Fruit fly (Drosophila melanogaster): ENCODE measurements around the gene CG33080.

CG33080 gene

DNA sequence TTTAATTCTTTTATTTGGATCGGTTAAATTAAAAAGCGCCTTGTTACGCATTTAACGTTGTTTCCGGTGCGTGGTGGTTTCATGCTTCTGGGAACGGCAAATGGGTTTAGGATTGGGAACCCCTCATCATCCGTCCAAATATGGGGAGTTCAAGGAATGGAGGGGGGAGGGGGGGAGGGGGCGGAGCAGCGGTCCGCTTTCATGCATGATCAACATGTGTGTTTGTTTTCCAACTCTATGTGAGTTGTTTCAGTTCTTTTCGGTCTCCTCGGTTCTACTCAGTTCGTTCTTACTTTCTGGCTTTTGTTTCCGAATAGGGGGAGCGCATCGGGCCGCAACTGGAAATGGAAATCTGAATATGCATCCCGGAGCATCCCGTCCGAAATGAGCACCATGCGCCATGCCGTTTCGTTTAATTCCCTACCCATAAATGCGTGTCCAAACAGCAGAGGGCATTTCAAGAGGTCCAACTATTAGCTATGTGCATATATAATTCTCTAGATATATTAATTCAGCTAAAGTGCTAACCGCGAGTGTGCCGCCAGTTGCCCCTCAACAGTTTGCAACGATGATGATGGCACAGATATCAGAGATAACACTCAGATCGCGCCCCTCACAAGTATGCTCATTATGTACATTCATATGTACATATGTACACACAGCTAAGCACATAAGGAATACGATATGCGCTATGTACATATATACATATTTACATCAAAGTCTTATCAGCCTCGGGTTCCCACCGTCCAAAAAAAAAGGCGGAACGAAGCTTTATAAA lies 40.0 kb downstream of the CG33080 start (continued):
- TF ChIP-seq CG1529 (GFP tag; optimal IDR thresholded peaks at IDR 0.05), result peak; percentile 95
- TF ChIP-seq CG17829 (tag; optimal IDR thresholded peaks at IDR 0.05), result peak; percentile 74
- peak; percentile 61 for TF ChIP-seq CG32772 (GFP tag; IDR thresholded peaks at IDR 0.05)
- no peak; the same call in 1 of the 2 replicates for TF ChIP-seq Drgx (GFP tag; IDR thresholded peaks at IDR 0.05)
- TF ChIP-seq CG7928 (GFP tag; optimal IDR thresholded peaks at IDR 0.05), result peak; percentile 62
- TF ChIP-seq CG4617 (GFP tag; optimal IDR thresholded peaks at IDR 0.05; ENCODE audit: borderline replicate concordance), result peak; percentile 59
- TF ChIP-seq CG13894 (tag; optimal IDR thresholded peaks at IDR 0.05), result peak; percentile 91
- peak; percentile 39 for TF ChIP-seq nom (GFP tag; optimal IDR thresholded peaks at IDR 0.05)
- TF ChIP-seq CG10462 (GFP tag; optimal IDR thresholded peaks at IDR 0.05), result peak; percentile 88
- TF ChIP-seq CG9932 (GFP tag; IDR thresholded peaks at IDR 0.05), result no peak
- TF ChIP-seq usp (GFP tag; optimal IDR thresholded peaks at IDR 0.05), result no peak
- peak; percentile 84 for TF ChIP-seq ewg (GFP tag; optimal IDR thresholded peaks at IDR 0.05)
- TF ChIP-seq lbe (GFP tag; optimal IDR thresholded peaks at IDR 0.05), result peak; percentile 57
- TF ChIP-seq cg (GFP tag; optimal IDR thresholded peaks at IDR 0.05), result no peak
- peak; percentile 83 for TF ChIP-seq her (GFP tag; optimal IDR thresholded peaks at IDR 0.05)
- no peak for TF ChIP-seq cad (GFP tag; optimal IDR thresholded peaks at IDR 0.05)
- TF ChIP-seq CG3065 (GFP tag; optimal IDR thresholded peaks at IDR 0.05), result peak; percentile 65
- peak; percentile 71 for TF ChIP-seq chn (GFP tag; optimal IDR thresholded peaks at IDR 0.05)
- TF ChIP-seq CkIIα-i1 (GFP tag; IDR thresholded peaks at IDR 0.05), result peak; percentile 59; the same call in 1 of the 2 replicates
- no peak for TF ChIP-seq CG34224 (GFP tag; IDR thresholded peaks at IDR 0.05; ENCODE audit: partially characterized antibody)
- peak; percentile 97 for TF ChIP-seq Xrp1 (GFP tag; IDR thresholded peaks at IDR 0.05)
- TF ChIP-seq CG6813 (GFP tag; optimal IDR thresholded peaks at IDR 0.05), result peak; percentile 99
- peak; percentile 66 for TF ChIP-seq Hr3 (GFP tag; optimal IDR thresholded peaks at IDR 0.05)
- TF ChIP-seq CG8924 (tag; optimal IDR thresholded peaks at IDR 0.05), result peak; percentile 84
- TF ChIP-seq Side (GFP tag; optimal IDR thresholded peaks at IDR 0.05), result peak; percentile 87
- TF ChIP-seq lab (GFP tag; optimal IDR thresholded peaks at IDR 0.05), result peak; percentile 98
- TF ChIP-seq maf-S (GFP tag; optimal IDR thresholded peaks at IDR 0.05), result peak; percentile 90
- peak; percentile 91 for TF ChIP-seq CG3281 (GFP tag; optimal IDR thresholded peaks at IDR 0.05)
- TF ChIP-seq lola (GFP tag; optimal IDR thresholded peaks at IDR 0.05), result peak in 1 of 3 experiments; percentile 84
- TF ChIP-seq Bteb2 (GFP tag; optimal IDR thresholded peaks at IDR 0.05), result peak; percentile 87
- TF ChIP-seq Fer1 (GFP tag; optimal IDR thresholded peaks at IDR 0.05), result peak; percentile 96
- no peak for TF ChIP-seq Lpt (GFP tag; optimal IDR thresholded peaks at IDR 0.05)
- peak; percentile 98 for TF ChIP-seq CG12071 (GFP tag; optimal IDR thresholded peaks at IDR 0.05)
- peak; percentile 94 for TF ChIP-seq Atf6 (GFP tag; IDR thresholded peaks at IDR 0.05)
- no peak for TF ChIP-seq amos (GFP tag; IDR thresholded peaks at IDR 0.05; ENCODE audit: partially characterized antibody)
- peak; percentile 78 for TF ChIP-seq CG17612 (GFP tag; IDR thresholded peaks at IDR 0.05)
- peak; percentile 87 for TF ChIP-seq CG4424 (GFP tag; optimal IDR thresholded peaks at IDR 0.05)
- TF ChIP-seq CG34422 (GFP tag; IDR thresholded peaks at IDR 0.05), result peak; percentile 74; the same call in 2 of the 3 replicates
- peak; percentile 94 for TF ChIP-seq Hey (tag; optimal IDR thresholded peaks at IDR 0.05)
- TF ChIP-seq CG31388 (GFP tag; optimal IDR thresholded peaks at IDR 0.05), result peak; percentile 83
- peak; percentile 48 for TF ChIP-seq ssp (GFP tag; IDR thresholded peaks at IDR 0.05)
- TF ChIP-seq CG4820 (GFP tag; optimal IDR thresholded peaks at IDR 0.05), result peak; percentile 80
- peak; percentile 91 for TF ChIP-seq schlank (tag; optimal IDR thresholded peaks at IDR 0.05)
- TF ChIP-seq H2.0 (GFP tag; IDR thresholded peaks at IDR 0.05), result peak; percentile 67
- peak; percentile 58 for TF ChIP-seq CG7786 (GFP tag; optimal IDR thresholded peaks at IDR 0.05)
- TF ChIP-seq sna (GFP tag; IDR thresholded peaks at IDR 0.05; ENCODE audit: partially characterized antibody), result no peak
- peak; percentile 64 for TF ChIP-seq CG13775 (GFP tag; optimal IDR thresholded peaks at IDR 0.05)
- peak; percentile 67 for TF ChIP-seq grau (tag; optimal IDR thresholded peaks at IDR 0.05)
- TF ChIP-seq ara (GFP tag; IDR thresholded peaks at IDR 0.05), result peak; percentile 97

Data from whole organism, embryonic.